Worm (Caenorhabditis elegans) whole organism, mixed stage, embryonic: ENCODE results near the gene F48G7.9.

Experiments
- bed-3 ChIP-seq: fragments of 200-800 bp; sonication (Bioruptor generic); optimal IDR thresholded peaks from 3 replicates; lab custom pipeline; 2018; ENCODE audit warnings: mild to moderate bottlenecking, missing genetic modification characterization, moderate library complexity, missing compliant biosample characterization
- blmp-1 ChIP-seq: fragments of 150-350 bp; optimal IDR thresholded peaks from 2 replicates; lab custom pipeline; 2014; ENCODE audit warnings: missing biosample characterization, missing genetic modification characterization
- ceh-39 ChIP-seq: fragments of 150-350 bp; optimal IDR thresholded peaks from 2 replicates; lab custom pipeline; 2014; ENCODE audit warnings: missing biosample characterization, missing genetic modification characterization
- ceh-43 ChIP-seq: fragments of 200-800 bp; sonication (Bioruptor generic); optimal IDR thresholded peaks from 2 replicates; lab custom pipeline; 2018; ENCODE audit warnings: mild to moderate bottlenecking, missing genetic modification characterization, moderate library complexity, missing compliant biosample characterization
- ceh-83 ChIP-seq: fragments of 200-800 bp; sonication (Bioruptor generic); optimal IDR thresholded peaks from 2 replicates; lab custom pipeline; 2018; ENCODE audit warnings: mild to moderate bottlenecking, missing genetic modification characterization, missing compliant biosample characterization
- ces-1 ChIP-seq: fragments of 150-350 bp; optimal IDR thresholded peaks from 2 replicates; lab custom pipeline; 2014; ENCODE audit warnings: missing biosample characterization, missing genetic modification reagents, missing genetic modification characterization
- cnd-1 ChIP-seq: fragments of 200-800 bp; sonication (Bioruptor generic); optimal IDR thresholded peaks from 2 replicates; lab custom pipeline; 2018; ENCODE audit warnings: mild to moderate bottlenecking, missing genetic modification characterization, missing compliant biosample characterization
- drap-1 ChIP-seq: fragments of 200-800 bp; sonication (Bioruptor generic); optimal IDR thresholded peaks from 3 replicates; lab custom pipeline; 2018; ENCODE audit warnings: mild to moderate bottlenecking, missing genetic modification characterization, missing compliant biosample characterization
- elt-1 ChIP-seq: sonication (generic microtip); optimal IDR thresholded peaks from 2 replicates; lab custom pipeline; 2017; ENCODE audit warnings: missing genetic modification characterization, mild to moderate bottlenecking, missing compliant biosample characterization, antibody characterized with exemption, moderate library complexity, borderline replicate concordance; ENCODE audit not compliant: insufficient read depth
- elt-3 ChIP-seq: fragments of 150-350 bp; optimal IDR thresholded peaks from 2 replicates; lab custom pipeline; 2014; ENCODE audit warnings: missing biosample characterization, missing genetic modification characterization
- flh-1 ChIP-seq: fragments of 200-800 bp; sonication (Bioruptor generic); optimal IDR thresholded peaks from 2 replicates; lab custom pipeline; 2018; ENCODE audit warnings: mild to moderate bottlenecking, missing genetic modification characterization, moderate library complexity, missing compliant biosample characterization
- hlh-1 ChIP-seq: fragments of 150-350 bp; optimal IDR thresholded peaks from 2 replicates; lab custom pipeline; 2014; ENCODE audit warnings: missing biosample characterization, missing genetic modification reagents, missing genetic modification characterization
- lin-13 ChIP-seq: fragments of 150-350 bp; optimal IDR thresholded peaks from 2 replicates; lab custom pipeline; 2014; ENCODE audit warnings: missing biosample characterization, missing genetic modification characterization
- lsy-2 ChIP-seq: fragments of 150-350 bp; optimal IDR thresholded peaks from 2 replicates; lab custom pipeline; 2014; ENCODE audit warnings: missing biosample characterization, missing genetic modification characterization
- mab-5 ChIP-seq: fragments of 150-350 bp; optimal IDR thresholded peaks from 2 replicates; lab custom pipeline; 2014; ENCODE audit warnings: missing biosample characterization, missing genetic modification characterization
- mep-1 ChIP-seq: fragments of 150-350 bp; optimal IDR thresholded peaks from 2 replicates; lab custom pipeline; 2017; ENCODE audit warnings: missing biosample characterization, missing genetic modification reagents, missing genetic modification characterization, inconsistent platforms
- nhr-12 ChIP-seq: fragments of 150-350 bp; optimal IDR thresholded peaks from 2 replicates; lab custom pipeline; 2014; ENCODE audit warnings: missing biosample characterization, missing genetic modification characterization
- nhr-237 ChIP-seq: fragments of 150-350 bp; optimal IDR thresholded peaks from 2 replicates; lab custom pipeline; 2014; ENCODE audit warnings: missing biosample characterization, missing genetic modification characterization
- nhr-28 ChIP-seq: fragments of 150-350 bp; optimal IDR thresholded peaks from 2 replicates; lab custom pipeline; 2014; ENCODE audit warnings: missing biosample characterization, missing genetic modification characterization
- nhr-76 ChIP-seq: sonication (generic microtip); optimal IDR thresholded peaks from 2 replicates; lab custom pipeline; 2017; ENCODE audit warnings: missing biosample characterization, missing genetic modification characterization
- pha-4 ChIP-seq: fragments of 150-350 bp; optimal IDR thresholded peaks from 2 replicates; lab custom pipeline; 2018; ENCODE audit warnings: missing biosample characterization, missing genetic modification reagents, missing genetic modification characterization
- sem-2 ChIP-seq: fragments of 200-800 bp; sonication (Bioruptor generic); optimal IDR thresholded peaks from 2 replicates; lab custom pipeline; 2018; ENCODE audit warnings: mild to moderate bottlenecking, missing genetic modification characterization, missing compliant biosample characterization
- snpc-4 ChIP-seq: fragments of 150-350 bp; optimal IDR thresholded peaks from 2 replicates; lab custom pipeline; 2014; ENCODE audit warnings: missing biosample characterization, missing genetic modification characterization
- sptf-1 ChIP-seq: sonication (generic microtip); optimal IDR thresholded peaks from 2 replicates; lab custom pipeline; 2017; ENCODE audit warnings: mild to moderate bottlenecking, missing genetic modification characterization, moderate library complexity, missing compliant biosample characterization
- tbx-8 ChIP-seq: fragments of 200-800 bp; sonication (Bioruptor generic); optimal IDR thresholded peaks from 2 replicates; lab custom pipeline; 2018; ENCODE audit warnings: mild to moderate bottlenecking, missing genetic modification characterization, moderate library complexity, missing compliant biosample characterization
- unc-120 ChIP-seq: sonication (generic microtip); optimal IDR thresholded peaks from 2 replicates; lab custom pipeline; 2017; ENCODE audit warnings: missing genetic modification characterization, missing compliant biosample characterization; ENCODE audit not compliant: poor library complexity, severe bottlenecking
- unc-39 ChIP-seq: fragments of 150-350 bp; optimal IDR thresholded peaks from 2 replicates; lab custom pipeline; 2014; ENCODE audit warnings: missing biosample characterization, missing genetic modification characterization
- unc-62 ChIP-seq: fragments of 150-350 bp; optimal IDR thresholded peaks from 2 replicates; lab custom pipeline; 2014; ENCODE audit warnings: missing biosample characterization, missing genetic modification reagents, missing genetic modification characterization
- zip-8 ChIP-seq: fragments of 150-350 bp; optimal IDR thresholded peaks from 2 replicates; lab custom pipeline; 2014; ENCODE audit warnings: missing biosample characterization, missing genetic modification characterization

The F48G7.9 gene

ce11 chrV:610217-610616 lies 18.2 kb downstream of the F48G7.9 start, which contains the start of gene nhr-90:
nhr-90 (plus strand) TSS chrV:610512.
- no peak for TF ChIP-seq lin-13
- TF ChIP-seq elt-3: no peak

ce11 chrV:609671-610070 lies 18.8 kb downstream of the F48G7.9 start, which contains the start of gene srlf-36:
srlf-36 (minus strand) TSS chrV:609771.
- no peak for TF ChIP-seq ceh-83
- TF ChIP-seq snpc-4 (tag; lab: Kevin White, UChicago): no peak
- TF ChIP-seq drap-1 (GFP tag; lab: Kevin White, UChicago): no peak
- TF ChIP-seq mab-5 (tag; lab: Kevin White, UChicago): no peak
- no peak for TF ChIP-seq hlh-1 (tag; lab: Kevin White, UChicago)
- TF ChIP-seq tbx-8 (GFP tag; lab: Kevin White, UChicago): no peak
- TF ChIP-seq lin-13: no peak
- TF ChIP-seq lsy-2 (tag; lab: Kevin White, UChicago): no peak
- TF ChIP-seq sptf-1 (tag; lab: Kevin White, UChicago): no peak
- no peak for TF ChIP-seq nhr-237
- no peak for TF ChIP-seq mep-1 (tag; lab: Kevin White, UChicago)
- no peak for TF ChIP-seq sem-2 (GFP tag; lab: Kevin White, UChicago)
- no peak for TF ChIP-seq blmp-1
- no peak for TF ChIP-seq pha-4 (tag; lab: Kevin White, UChicago)

- no peak for TF ChIP-seq ces-1
- no peak for TF ChIP-seq nhr-237
- TF ChIP-seq nhr-28 (tag; lab: Kevin White, UChicago): no peak
- TF ChIP-seq, all 35 proteins: peak for 0
These were observed 19.6 kb downstream of the F48G7.9 start, which contains the start of gene srw-109 for ce11 chrV:608844-609243. srw-109 (minus strand) TSS chrV:608944.

DNA sequence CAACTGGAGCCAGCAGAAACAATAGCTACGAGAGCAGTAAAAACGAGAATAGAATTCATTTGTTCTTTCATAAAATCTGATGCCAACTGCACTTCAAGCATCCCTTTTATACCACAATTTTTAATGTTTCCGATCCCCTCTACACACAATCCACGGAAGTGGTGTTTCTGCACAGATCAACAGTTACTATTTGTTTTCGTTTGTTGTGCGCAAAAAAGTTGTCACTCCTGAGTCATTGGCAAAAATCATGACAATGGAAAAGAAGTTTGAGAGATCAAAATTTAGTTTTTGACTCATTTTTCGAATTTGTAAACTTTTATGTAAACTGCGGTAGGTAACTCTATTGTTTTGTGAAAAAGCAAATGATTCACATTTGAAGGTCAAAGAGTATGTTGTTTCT lies 24.3 kb downstream of the F48G7.9 start, which contains the start of gene srlf-37:
Gene srlf-37 (minus strand): TSS at position 101 of the 400 bp plus-strand sequence.
- TF ChIP-seq nhr-12: no peak
- TF ChIP-seq ceh-43 (GFP tag; lab: Kevin White, UChicago): no peak
- no peak for TF ChIP-seq unc-39
- no peak for TF ChIP-seq bed-3
- no peak for TF ChIP-seq ceh-83
- no peak for TF ChIP-seq elt-1 (tag; lab: Kevin White, UChicago)

DNA sequence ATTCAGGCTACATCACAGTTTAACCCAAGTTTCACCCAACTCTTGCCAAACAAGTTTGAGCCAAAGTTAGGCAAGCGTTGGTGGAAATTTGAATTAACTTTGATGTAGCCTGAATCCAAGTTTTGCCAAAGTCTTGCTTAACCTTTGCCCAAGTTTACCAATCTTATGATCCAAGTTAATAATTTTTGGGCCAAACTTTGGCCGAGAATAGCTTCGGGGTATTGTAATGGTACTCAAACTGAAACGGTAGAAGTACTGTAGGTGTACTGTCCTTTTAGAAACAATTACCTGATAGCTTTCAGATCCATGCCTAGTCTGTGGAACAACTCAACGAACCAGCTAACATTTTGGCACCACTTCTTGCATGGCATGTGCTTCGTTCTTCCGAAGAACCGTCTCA lies 28.2 kb downstream of the F48G7.9 start, which contains the start of gene nhr-251:
Gene nhr-251 (plus strand): TSS at position 301 of the 400 bp plus-strand sequence.
- TF ChIP-seq zip-8 (tag; lab: Kevin White, UChicago) (no peak), mep-1 (tag; lab: Kevin White, UChicago) (no peak), lin-13 (no peak)

- TF ChIP-seq bed-3 (no peak), unc-120 (tag; lab: Kevin White, UChicago) (no peak), ceh-39 (tag; lab: Kevin White, UChicago) (no peak), lin-13 (no peak), ces-1 (no peak), hlh-1 (tag; lab: Kevin White, UChicago) (no peak), flh-1 (no peak), sptf-1 (tag; lab: Kevin White, UChicago) (no peak), tbx-8 (GFP tag; lab: Kevin White, UChicago) (no peak), zip-8 (tag; lab: Kevin White, UChicago) (no peak), mab-5 (tag; lab: Kevin White, UChicago) (no peak), unc-62 (GFP tag; lab: Kevin White, UChicago) (no peak), nhr-76 (tag; lab: Kevin White, UChicago) (no peak), unc-39 (no peak), cnd-1 (no peak), mep-1 (tag; lab: Kevin White, UChicago) (no peak), elt-3 (no peak)
These were observed 28.6 kb downstream of the F48G7.9 start for ce11 chrV:599783-600182.

- TF ChIP-seq snpc-4 (tag; lab: Kevin White, UChicago) (no peak), unc-120 (tag; lab: Kevin White, UChicago) (no peak), unc-39 (no peak), mab-5 (tag; lab: Kevin White, UChicago) (no peak), ceh-43 (GFP tag; lab: Kevin White, UChicago) (no peak), ces-1 (no peak), nhr-28 (tag; lab: Kevin White, UChicago) (no peak), nhr-12 (no peak), elt-3 (no peak), bed-3 (no peak), unc-62 (GFP tag; lab: Kevin White, UChicago) (no peak)
These were observed 29.8 kb downstream of the F48G7.9 start for ce11 chrV:598626-599025.
